Fruit fly (Drosophila melanogaster) whole organism, wandering third instar larva: ENCODE measurements around the gene Cln7.
A peak's percentile ranks its signal among the peaks of the same experiment; 100 is the strongest.

Experiments used
- Abd-B ChIP-seq: fragments of >200 bp; optimal IDR thresholded peaks from 2 replicates; lab custom pipeline; 2017; ENCODE audit warnings: missing biosample characterization, missing genetic modification characterization
- CG9705 ChIP-seq: fragments of 200-800 bp; sonication (Bioruptor generic); optimal IDR thresholded peaks from 2 replicates; lab custom pipeline; 2018; ENCODE audit warnings: missing biosample characterization, mild to moderate bottlenecking, missing genetic modification characterization
- CrebA ChIP-seq: fragments of 200-800 bp; sonication (Bioruptor generic); optimal IDR thresholded peaks from 2 replicates; lab custom pipeline; 2016; ENCODE audit warnings: missing biosample characterization, mild to moderate bottlenecking, missing genetic modification characterization, borderline replicate concordance
- GATAd ChIP-seq: sonication (Bioruptor generic); optimal IDR thresholded peaks from 2 replicates; lab custom pipeline; 2016; ENCODE audit warnings: missing biosample characterization, missing genetic modification characterization
- Hnf4 ChIP-seq: fragments of 200-800 bp; sonication (Bioruptor generic); optimal IDR thresholded peaks from 2 replicates; lab custom pipeline; 2016; ENCODE audit warnings: missing biosample characterization, mild to moderate bottlenecking, missing genetic modification characterization
- Hr78 ChIP-seq: fragments of >200 bp; optimal IDR thresholded peaks from 2 replicates; lab custom pipeline; 2017; ENCODE audit warnings: missing biosample characterization, missing genetic modification characterization
- Hr83 ChIP-seq: fragments of 200-300 bp; sonication (Bioruptor generic); optimal IDR thresholded peaks from 2 replicates; lab custom pipeline; 2016; ENCODE audit warnings: missing biosample characterization, mild to moderate bottlenecking, missing genetic modification characterization, moderate library complexity; ENCODE audit not compliant: poor library complexity, severe bottlenecking
- Mio ChIP-seq: sonication (Bioruptor generic); optimal IDR thresholded peaks from 2 replicates; lab custom pipeline; 2016; ENCODE audit warnings: missing biosample characterization, missing genetic modification characterization
- Myc ChIP-seq: fragments of >200 bp; optimal IDR thresholded peaks from 2 replicates; lab custom pipeline; 2017
- N ChIP-seq: fragments of >200 bp; optimal IDR thresholded peaks from 2 replicates; lab custom pipeline; 2018; ENCODE audit warnings: missing biosample characterization, missing external identifiers, missing genetic modification characterization
- OdsH ChIP-seq: fragments of 200-800 bp; sonication (Bioruptor generic); optimal IDR thresholded peaks from 2 replicates; lab custom pipeline; 2016; ENCODE audit warnings: missing biosample characterization, mild to moderate bottlenecking, missing genetic modification characterization
- Rel ChIP-seq, 2 experiments: fragments of 200-800 bp; sonication (Bioruptor generic) in 1 of 2; optimal IDR thresholded peaks; 2 replicates in 1 of 2; 3 replicates in 1 of 2; lab custom pipeline; 2016 to 2019; ENCODE audit warnings: mild to moderate bottlenecking in 2 of 2, missing biosample characterization in 2 of 2, missing genetic modification characterization in 2 of 2, moderate library complexity in 1 of 2
- Sp1 ChIP-seq: fragments of 200-800 bp; sonication (Bioruptor generic); optimal IDR thresholded peaks from 3 replicates; lab custom pipeline; 2019; ENCODE audit warnings: missing biosample characterization, mild to moderate bottlenecking, missing genetic modification characterization, moderate library complexity
- Vsx2 ChIP-seq: fragments of 200-300, 225-300 bp; sonication (Bioruptor generic); optimal IDR thresholded peaks from 2 replicates; lab custom pipeline; 2018; ENCODE audit warnings: missing biosample characterization, missing genetic modification characterization; ENCODE audit not compliant: partially characterized antibody
- br ChIP-seq: fragments of 200-800 bp; sonication (Bioruptor generic); optimal IDR thresholded peaks from 2 replicates; lab custom pipeline; 2016; ENCODE audit warnings: missing biosample characterization, missing genetic modification characterization
- brk ChIP-seq: fragments of 200-800 bp; sonication (Bioruptor generic); optimal IDR thresholded peaks from 2 replicates; lab custom pipeline; 2016; ENCODE audit warnings: missing biosample characterization, mild to moderate bottlenecking, missing genetic modification characterization
- dl ChIP-seq, 2 experiments: fragments of 175-275, 200-275 bp in 1 of 2; fragments of 200-275 bp in 1 of 2; sonication (Bioruptor generic); optimal IDR thresholded peaks; lab custom pipeline; 2018; ENCODE audit warnings: mild to moderate bottlenecking in 2 of 2, missing biosample characterization in 2 of 2, missing genetic modification characterization in 2 of 2, moderate library complexity in 2 of 2; ENCODE audit not compliant: partially characterized antibody in 2 of 2, insufficient read depth in 1 of 2
- dmrt93B ChIP-seq: fragments of 200-800 bp; sonication (Bioruptor generic); optimal IDR thresholded peaks from 2 replicates; lab custom pipeline; 2018; ENCODE audit warnings: missing biosample characterization, mild to moderate bottlenecking, missing genetic modification characterization
- dsf ChIP-seq: sonication (Bioruptor generic); optimal IDR thresholded peaks from 2 replicates; lab custom pipeline; 2016; ENCODE audit warnings: missing biosample characterization, missing genetic modification characterization, borderline replicate concordance
- fru ChIP-seq: fragments of 200-800 bp; sonication (Bioruptor generic); optimal IDR thresholded peaks from 3 replicates; lab custom pipeline; 2016; ENCODE audit warnings: missing biosample characterization, mild to moderate bottlenecking, missing genetic modification characterization
- h ChIP-seq: fragments of 200-800 bp; sonication (Bioruptor generic); optimal IDR thresholded peaks from 3 replicates; lab custom pipeline; 2016; ENCODE audit warnings: missing biosample characterization, mild to moderate bottlenecking, missing genetic modification characterization
- jim ChIP-seq: fragments of 175-275, 200-325 bp; sonication (Bioruptor generic); optimal IDR thresholded peaks from 2 replicates; lab custom pipeline; 2016; ENCODE audit warnings: missing biosample characterization, mild to moderate bottlenecking, missing genetic modification characterization
- lola ChIP-seq: fragments of >200 bp; optimal IDR thresholded peaks from 2 replicates; lab custom pipeline; 2017; ENCODE audit warnings: missing biosample characterization, missing genetic modification characterization
- pan ChIP-seq: fragments of >200 bp; optimal IDR thresholded peaks from 2 replicates; lab custom pipeline; 2017
- psq ChIP-seq: fragments of 200-800 bp; sonication (Bioruptor generic); optimal IDR thresholded peaks from 3 replicates; lab custom pipeline; 2017; ENCODE audit warnings: missing biosample characterization, mild to moderate bottlenecking, missing genetic modification characterization, moderate library complexity
- rgr ChIP-seq: fragments of 200-800 bp; sonication (Bioruptor generic); optimal IDR thresholded peaks from 3 replicates; lab custom pipeline; 2016; ENCODE audit warnings: missing biosample characterization, mild to moderate bottlenecking, missing genetic modification characterization
- sv ChIP-seq: fragments of 200-800 bp; sonication (Bioruptor generic); optimal IDR thresholded peaks from 3 replicates; lab custom pipeline; 2016; ENCODE audit warnings: missing biosample characterization, missing genetic modification characterization
- usp ChIP-seq: fragments of >200 bp; optimal IDR thresholded peaks from 2 replicates; lab custom pipeline; 2017; ENCODE audit warnings: missing biosample characterization, missing genetic modification characterization
- woc ChIP-seq: sonication (Bioruptor generic); optimal IDR thresholded peaks from 2 replicates; lab custom pipeline; 2016; ENCODE audit warnings: missing biosample characterization, mild to moderate bottlenecking, missing genetic modification characterization

The Cln7 gene

DNA sequence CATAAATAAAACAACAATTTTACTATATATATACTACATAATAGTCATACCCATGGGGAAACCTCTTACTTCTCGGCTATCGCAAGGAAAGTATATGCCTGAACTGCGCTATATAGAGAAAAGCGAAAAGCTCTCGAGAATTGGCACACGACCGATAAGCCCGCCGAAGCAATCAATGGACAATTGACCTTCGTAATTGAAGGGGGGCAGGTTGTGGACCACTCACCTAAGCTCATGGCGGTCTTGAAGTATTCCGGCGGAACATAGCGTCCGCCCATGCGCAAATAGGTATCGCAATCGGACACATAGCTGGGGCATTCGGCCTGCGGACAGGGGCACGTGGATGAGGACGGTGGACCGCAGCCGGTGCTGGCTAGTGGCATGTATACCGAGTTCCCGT is 35.4 kb upstream of the Cln7 start:
- TF ChIP-seq h (peak; percentile 9), Rel (GFP tag; optimal IDR thresholded peaks at IDR 0.05; lab: Kevin White, UChicago) (no peak), Rel (tag; optimal IDR thresholded peaks at IDR 0.05; lab: Kevin White, UChicago) (no peak), dmrt93B (no peak)
- TF ChIP-seq, all 38 proteins: peak for 1

DNA sequence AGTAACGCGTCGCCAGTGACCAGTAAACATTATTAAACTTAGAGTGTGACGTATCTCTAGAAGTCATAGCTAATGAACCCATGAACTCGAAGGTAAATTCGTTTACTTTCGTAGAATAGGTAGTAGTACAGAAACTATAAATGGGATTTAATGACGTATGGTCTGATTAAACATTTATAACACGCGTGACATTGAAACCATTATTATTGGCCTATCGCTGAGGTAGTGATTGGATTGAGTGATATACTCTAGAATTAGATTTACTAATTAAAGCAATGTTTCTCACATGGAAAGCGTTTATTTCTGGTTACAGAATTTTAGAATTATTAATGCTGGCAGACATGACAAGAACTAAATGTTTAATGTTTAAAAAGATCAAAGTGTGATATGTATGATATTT is 31.8 kb upstream of the Cln7 start:
- TF ChIP-seq h: no peak
- no peak for TF ChIP-seq dsf
- no peak for TF ChIP-seq Vsx2
- no peak for TF ChIP-seq rgr
- TF ChIP-seq br (GFP tag; lab: Kevin White, UChicago): no peak
- TF ChIP-seq, all 38 proteins: peak for 0

DNA sequence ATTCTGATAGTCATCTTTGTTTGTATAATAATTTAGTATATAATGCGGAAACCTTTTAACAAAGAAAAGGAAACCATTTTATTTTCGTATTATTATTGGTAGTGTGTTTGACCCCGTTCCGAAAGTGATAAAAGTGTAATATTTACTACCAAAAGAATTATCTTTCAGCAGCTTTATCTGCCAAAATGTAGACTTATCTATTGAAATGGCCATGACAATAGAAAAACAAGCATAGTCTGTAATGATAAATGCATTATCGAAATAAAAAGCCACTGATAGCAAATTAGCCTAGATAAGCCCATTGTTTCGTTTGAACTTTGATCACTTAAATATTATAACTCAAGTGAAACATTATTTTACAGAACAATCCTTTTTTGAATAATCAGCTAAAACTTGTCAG is 31.2 kb upstream of the Cln7 start:
- TF ChIP-seq brk (GFP tag; lab: Kevin White, UChicago) (peak; percentile 21), br (GFP tag; lab: Kevin White, UChicago) (peak; percentile 18), dl (GFP tag; optimal IDR thresholded peaks at IDR 0.05; lab: Kevin White, UChicago; ENCODE audit: insufficient read depth in 1 of 2, partially characterized antibody in 2 of 2) (no peak)

dm6 chr3L:7371290-7371689 is 26.3 kb upstream of the Cln7 start:
- TF ChIP-seq woc (GFP tag; lab: Kevin White, UChicago): peak; percentile 49
- TF ChIP-seq Myc: peak; percentile 54
- TF ChIP-seq dsf: no peak
- TF ChIP-seq pan: no peak

DNA sequence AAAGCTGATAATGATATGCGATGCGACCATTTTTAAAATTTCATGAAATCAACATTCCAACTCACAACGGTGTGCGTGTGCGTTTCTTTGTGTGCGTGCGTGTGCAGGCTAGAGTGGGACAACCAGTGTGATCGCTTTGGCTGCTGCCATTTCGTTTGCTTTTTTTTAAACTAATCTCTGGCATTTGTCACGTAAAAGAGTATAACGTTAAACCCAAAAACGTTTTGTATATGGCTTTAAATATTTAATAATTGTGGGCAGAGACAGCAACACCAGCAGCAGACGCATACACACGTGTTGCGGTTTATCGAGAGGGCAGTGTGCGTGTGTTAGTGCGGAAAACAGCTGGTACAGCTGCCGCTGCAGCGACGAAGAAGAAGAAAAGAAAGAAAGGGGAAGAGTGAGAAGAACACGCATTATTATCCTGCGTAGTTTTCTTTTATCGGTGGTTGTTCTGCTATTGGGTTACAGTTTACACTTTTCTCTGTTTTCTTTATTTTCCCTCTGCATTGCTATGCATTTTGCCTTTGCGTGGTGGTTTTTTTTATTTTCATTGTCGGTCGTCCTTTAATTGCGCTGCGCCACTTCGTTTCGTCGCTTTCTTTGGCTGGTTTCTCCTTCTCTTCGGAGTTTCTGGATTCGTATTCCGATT is 25.4 kb upstream of the Cln7 start:
- TF ChIP-seq jim (GFP tag; lab: Kevin White, UChicago): no peak
- no peak for TF ChIP-seq usp
- no peak for TF ChIP-seq OdsH
- TF ChIP-seq h: peak; percentile 41
- no peak for TF ChIP-seq sv (GFP tag; lab: Kevin White, UChicago)
- no peak for TF ChIP-seq Mio (GFP tag; lab: Kevin White, UChicago)
- TF ChIP-seq Sp1 (GFP tag; lab: Kevin White, UChicago): no peak
- TF ChIP-seq rgr: no peak
- TF ChIP-seq Hnf4 (GFP tag; lab: Kevin White, UChicago): no peak
- TF ChIP-seq dmrt93B: no peak
- no peak for TF ChIP-seq fru (GFP tag; lab: Kevin White, UChicago)
- TF ChIP-seq GATAd (GFP tag; lab: Kevin White, UChicago): no peak
- peak; percentile 81 for TF ChIP-seq psq (GFP tag; lab: Kevin White, UChicago)
- TF ChIP-seq CG9705: no peak
- no peak for TF ChIP-seq Myc
- TF ChIP-seq br (GFP tag; lab: Kevin White, UChicago): no peak
- no peak for TF ChIP-seq lola (GFP tag; lab: Kevin White, UChicago)
- no peak for TF ChIP-seq dl (GFP tag; optimal IDR thresholded peaks at IDR 0.05; lab: Kevin White, UChicago; ENCODE audit: insufficient read depth in 1 of 2, partially characterized antibody in 2 of 2)
- no peak for TF ChIP-seq CrebA (GFP tag; lab: Kevin White, UChicago)
- TF ChIP-seq Abd-B: no peak
- peak; percentile 79 for TF ChIP-seq N (GFP tag; lab: Kevin White, UChicago)
- TF ChIP-seq Hr83 (GFP tag; lab: Kevin White, UChicago): peak; percentile 1
- TF ChIP-seq Rel (GFP tag; optimal IDR thresholded peaks at IDR 0.05; lab: Kevin White, UChicago): no peak
- peak; percentile 39 for TF ChIP-seq Rel (tag; optimal IDR thresholded peaks at IDR 0.05; lab: Kevin White, UChicago)
- peak; percentile 7 for TF ChIP-seq Hr78 (GFP tag; lab: Kevin White, UChicago)
- TF ChIP-seq woc (GFP tag; lab: Kevin White, UChicago): no peak

- TF ChIP-seq Myc (peak; percentile 4), psq (GFP tag; lab: Kevin White, UChicago) (no peak), rgr (no peak)
Observed at dm6 chr3L:7369543-7369942, 24.6 kb upstream of the Cln7 start, which contains the start of gene akirin. Gene akirin, plus strand, starts transcription at chr3L:7369843.
